Fruit fly (Drosophila melanogaster): Measurements from ENCODE around the gene Spag1.

DNA sequence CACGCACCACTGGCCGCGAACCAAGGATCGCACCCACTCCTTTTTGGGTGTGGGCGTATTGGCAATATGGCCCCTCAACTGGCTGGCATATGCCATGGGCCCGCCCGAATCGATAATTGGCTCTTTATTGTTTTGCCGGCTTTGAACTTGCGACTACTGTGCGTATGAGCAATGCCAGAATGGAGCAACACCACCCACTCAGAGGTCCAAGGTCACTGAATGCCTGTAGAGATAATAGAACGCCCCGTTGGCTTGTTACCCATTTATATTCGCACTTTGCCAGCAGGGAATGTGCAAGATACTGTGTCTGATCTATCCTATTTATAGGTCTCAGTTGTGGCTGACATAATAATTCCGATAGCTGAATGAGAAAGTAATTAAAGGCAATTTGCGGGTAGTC is 7.9 kb downstream of the Spag1 start:
- no peak for TF ChIP-seq CTCF (optimal IDR thresholded peaks at IDR 0.05)
- no peak for TF ChIP-seq CG8478 (optimal IDR thresholded peaks at IDR 0.05)

Measured in S2 (cell line).